Worm (Caenorhabditis elegans) whole organism, mixed stage, embryonic: Measurements from ENCODE around the gene Y94H6A.7.

ENCODE experiments used
- ces-1 ChIP-seq: fragments of 150-350 bp; optimal IDR thresholded peaks from 2 replicates; lab custom pipeline; 2014; ENCODE audit warnings: missing biosample characterization, missing genetic modification reagents, missing genetic modification characterization
- sptf-1 ChIP-seq: sonication (generic microtip); optimal IDR thresholded peaks from 2 replicates; lab custom pipeline; 2017; ENCODE audit warnings: mild to moderate bottlenecking, missing genetic modification characterization, moderate library complexity, missing compliant biosample characterization

Y94H6A.7 gene

DNA sequence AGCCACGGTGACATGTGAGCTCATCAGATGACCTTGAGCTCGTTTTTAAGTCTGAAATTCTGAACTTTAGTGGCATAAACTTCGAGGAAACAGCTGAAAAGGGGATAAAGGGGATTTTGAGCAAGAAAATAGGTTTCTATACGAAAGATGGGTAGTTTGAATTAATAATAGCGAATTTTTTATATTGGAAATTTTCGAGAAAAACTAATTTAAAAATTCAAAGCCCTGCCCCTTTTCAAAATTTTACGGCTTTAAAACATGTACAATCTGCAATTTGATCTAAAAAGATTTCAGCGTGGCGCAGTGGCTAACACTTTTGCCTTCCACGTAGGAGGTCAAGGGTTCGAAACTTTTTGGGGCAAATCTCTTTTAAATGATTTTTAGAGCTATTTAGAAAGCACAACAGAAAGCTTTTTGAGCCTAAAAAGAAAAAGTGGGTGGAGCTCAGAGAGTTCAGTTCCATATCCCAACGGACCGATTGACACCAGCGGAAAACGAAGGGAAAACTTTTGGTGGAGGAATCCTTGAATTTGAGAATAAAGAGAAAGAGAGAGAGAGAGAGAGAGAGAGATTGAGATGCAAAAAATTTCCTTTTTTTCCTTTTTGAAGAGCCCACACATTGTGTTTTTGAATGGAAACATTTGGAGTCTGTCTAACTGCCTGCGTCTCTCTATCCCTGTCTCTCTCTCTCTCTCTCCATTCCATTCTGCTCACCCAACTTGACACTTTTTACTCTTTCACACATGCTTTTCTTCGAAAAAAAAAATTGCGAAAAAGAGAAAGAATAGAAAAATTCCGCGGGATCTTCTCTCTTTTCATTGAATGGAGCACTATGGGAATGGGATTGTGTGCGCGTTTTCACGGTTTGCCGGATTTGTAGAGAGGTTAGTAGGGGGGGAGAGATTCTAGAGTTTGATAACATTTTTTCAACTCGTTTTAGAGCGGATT lies 52.1 kb downstream of the Y94H6A.7 start, which contains the start of gene Y69A2AR.31:
Y69A2AR.31 (minus strand) TSS at position 51 of the 948 bp plus-strand sequence.
- TF ChIP-seq sptf-1 (tag; lab: Kevin White, UChicago) = no peak
- TF ChIP-seq ces-1 = peak; percentile 14
- TF ChIP-seq, all 35 proteins: peak for 1
